Fruit fly (Drosophila melanogaster): Measurements from ENCODE around the gene CG33270.

CG33270 gene

DNA sequence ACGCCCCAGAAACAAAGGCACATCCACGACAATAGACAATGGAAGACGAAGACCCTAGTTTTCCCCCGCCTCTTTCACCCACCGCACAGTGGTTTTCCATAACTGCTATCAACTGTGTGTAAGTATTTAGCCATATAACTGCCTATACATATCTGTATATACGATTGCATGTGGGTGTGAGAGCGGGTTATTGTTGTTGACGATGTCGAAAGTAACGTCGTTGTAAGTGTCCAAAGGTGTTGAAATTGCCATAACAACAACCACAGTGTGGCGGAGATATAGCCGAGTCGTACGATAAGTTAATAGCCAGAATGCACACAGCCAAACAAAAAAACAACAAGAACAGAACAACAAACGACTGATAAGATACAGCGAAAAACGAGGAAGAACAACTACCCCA lies 47.1 kb downstream of the CG33270 start:
- no peak for TF ChIP-seq CG8478 (optimal IDR thresholded peaks at IDR 0.05)
- TF ChIP-seq CTCF (optimal IDR thresholded peaks at IDR 0.05) = no peak

DNA sequence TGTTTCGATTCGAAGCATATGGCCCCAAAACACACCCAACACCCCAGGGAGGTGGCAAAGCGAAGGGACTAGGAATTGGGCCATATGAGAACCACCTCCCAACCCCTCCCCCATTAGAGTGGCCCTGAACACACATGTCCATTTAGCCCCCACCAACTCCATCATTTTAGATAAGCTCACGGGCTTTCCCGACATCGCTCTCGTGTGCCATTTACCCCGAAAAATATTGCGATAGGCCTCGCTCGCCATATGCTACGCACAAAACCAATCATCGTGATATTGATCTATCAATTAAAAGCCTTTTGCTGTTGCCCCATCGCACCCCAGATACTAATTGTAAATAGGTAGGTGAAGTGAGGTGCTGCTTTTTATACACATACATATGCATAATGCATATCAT lies 48.1 kb downstream of the CG33270 start:
- TF ChIP-seq CTCF (optimal IDR thresholded peaks at IDR 0.05) = no peak
- no peak for TF ChIP-seq CG8478 (optimal IDR thresholded peaks at IDR 0.05)

DNA sequence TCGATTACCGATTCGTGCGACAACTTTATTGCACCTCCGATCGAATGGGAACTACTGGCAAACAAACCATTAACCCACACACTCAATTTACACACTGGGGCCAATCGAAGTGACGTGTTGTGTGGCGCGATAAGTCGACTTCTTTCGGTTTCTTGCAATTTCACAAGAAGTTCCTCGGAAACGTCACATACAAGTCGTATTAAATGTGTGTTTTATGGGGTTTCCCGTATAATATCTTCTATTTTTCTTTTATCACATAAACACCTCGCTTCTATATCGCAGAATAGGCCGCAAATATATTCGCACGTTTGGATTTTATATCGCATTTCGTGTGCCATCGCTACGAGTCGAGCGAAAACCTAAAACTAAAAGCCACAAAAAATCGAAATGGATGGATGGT lies 48.7 kb downstream of the CG33270 start:
- TF ChIP-seq CG8478 (optimal IDR thresholded peaks at IDR 0.05) (no peak), CTCF (optimal IDR thresholded peaks at IDR 0.05) (no peak)

dm6 chr3L:11528397-11528923 lies 50.0 kb downstream of the CG33270 start:
- TF ChIP-seq CG8478 (optimal IDR thresholded peaks at IDR 0.05) (no peak), CTCF (optimal IDR thresholded peaks at IDR 0.05) (no peak)
